Worm (Caenorhabditis elegans) whole organism, L1 larva: ENCODE results near the gene F07A11.5.

Experiments
- aha-1 ChIP-seq: fragments of 150-350 bp; optimal IDR thresholded peaks from 2 replicates; lab custom pipeline; 2014; ENCODE audit warnings: missing biosample characterization, missing genetic modification characterization
- alr-1 ChIP-seq: fragments of 200-800 bp; sonication (Bioruptor generic); optimal IDR thresholded peaks from 2 replicates; lab custom pipeline; 2018; ENCODE audit warnings: borderline replicate concordance, mild to moderate bottlenecking, missing genetic modification characterization, missing compliant biosample characterization
- ama-1 ChIP-seq: fragments of 150-350 bp; optimal IDR thresholded peaks from 2 replicates; lab custom pipeline; 2014
- ceh-63 ChIP-seq: fragments of 200-800 bp; sonication (Bioruptor generic); optimal IDR thresholded peaks from 2 replicates; lab custom pipeline; 2018; ENCODE audit warnings: mild to moderate bottlenecking, missing genetic modification characterization, missing compliant biosample characterization
- ceh-90 ChIP-seq: sonication (generic microtip); optimal IDR thresholded peaks from 2 replicates; lab custom pipeline; 2016; ENCODE audit warnings: missing genetic modification characterization, missing compliant biosample characterization
- ces-1 ChIP-seq: fragments of 150-350 bp; optimal IDR thresholded peaks from 2 replicates; lab custom pipeline; 2014; ENCODE audit warnings: missing biosample characterization, missing genetic modification reagents, missing genetic modification characterization
- fos-1 ChIP-seq: fragments of 150-350 bp; optimal IDR thresholded peaks from 2 replicates; lab custom pipeline; 2014; ENCODE audit warnings: missing biosample characterization, missing genetic modification characterization
- grh-1 ChIP-seq: fragments of 200-800 bp; sonication (Bioruptor generic); IDR thresholded peaks from 2 replicates; pipeline ENCODE4 v1.3.6; 2022; ENCODE audit warnings: missing genetic modification reagents, missing genetic modification characterization, missing compliant biosample characterization
- jun-1 ChIP-seq: fragments of 150-350 bp; optimal IDR thresholded peaks from 2 replicates; lab custom pipeline; 2014; ENCODE audit warnings: missing biosample characterization, missing genetic modification reagents, missing genetic modification characterization
- lin-15B ChIP-seq: fragments of 150-350 bp; sonication (generic microtip); optimal IDR thresholded peaks from 3 replicates; lab custom pipeline; 2014; ENCODE audit warnings: missing biosample characterization, missing genetic modification characterization
- lsy-2 ChIP-seq, 2 experiments: fragments of 150-350 bp; optimal IDR thresholded peaks; 2 replicates each; lab custom pipeline; 2014; ENCODE audit warnings: missing biosample characterization in 2 of 2, missing genetic modification characterization in 2 of 2
- nhr-12 ChIP-seq: sonication (generic microtip); optimal IDR thresholded peaks from 2 replicates; lab custom pipeline; 2017; ENCODE audit warnings: missing biosample characterization, missing genetic modification characterization
- nhr-19 ChIP-seq: fragments of 200-800 bp; sonication (Bioruptor generic); conservative IDR thresholded peaks from 2 replicates; pipeline ENCODE4 v1.3.6; 2022; ENCODE audit warnings: missing genetic modification characterization, missing compliant biosample characterization
- tlp-1 ChIP-seq: fragments of 150-350 bp; optimal IDR thresholded peaks from 2 replicates; lab custom pipeline; 2014; ENCODE audit warnings: missing biosample characterization, missing genetic modification characterization

DNA sequence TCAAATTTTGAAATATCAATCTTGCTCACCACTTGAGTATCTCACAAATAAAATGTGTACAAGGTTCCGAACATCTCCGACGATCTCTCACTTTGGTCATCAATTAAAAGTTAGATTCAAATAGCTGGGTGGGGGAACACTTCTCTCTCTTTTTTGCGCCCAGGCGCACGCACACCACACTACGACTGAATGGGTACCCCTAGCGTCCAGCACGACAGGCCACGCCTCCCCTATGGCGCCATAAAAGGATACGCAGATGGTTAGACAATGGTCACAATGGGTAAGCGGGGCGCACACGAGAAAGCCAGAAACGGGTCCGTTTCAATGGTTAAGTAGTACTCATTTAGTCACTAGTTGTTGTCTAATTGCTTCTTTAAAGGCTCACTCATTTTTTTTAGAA lies 17.9 kb downstream of the F07A11.5 start:
- TF ChIP-seq lsy-2 (tag; optimal IDR thresholded peaks at IDR 0.05; lab: Kevin White, UChicago) (no peak), lin-15B (tag; lab: Kevin White, UChicago) (no peak), ceh-63 (no peak), nhr-12 (no peak), tlp-1 (tag; lab: Kevin White, UChicago) (no peak), fos-1 (no peak), alr-1 (tag; lab: Kevin White, UChicago) (no peak), nhr-19 (GFP tag; lab: Robert Waterston, UW) (no peak), grh-1 (GFP tag; lab: Robert Waterston, UW) (no peak), ces-1 (GFP tag; lab: Kevin White, UChicago) (no peak), ceh-90 (no peak), ama-1 (lab: Kevin White, UChicago) (no peak), aha-1 (no peak), jun-1 (no peak)
